Fruit fly (Drosophila melanogaster): ENCODE results near the gene Osi8.

DNA sequence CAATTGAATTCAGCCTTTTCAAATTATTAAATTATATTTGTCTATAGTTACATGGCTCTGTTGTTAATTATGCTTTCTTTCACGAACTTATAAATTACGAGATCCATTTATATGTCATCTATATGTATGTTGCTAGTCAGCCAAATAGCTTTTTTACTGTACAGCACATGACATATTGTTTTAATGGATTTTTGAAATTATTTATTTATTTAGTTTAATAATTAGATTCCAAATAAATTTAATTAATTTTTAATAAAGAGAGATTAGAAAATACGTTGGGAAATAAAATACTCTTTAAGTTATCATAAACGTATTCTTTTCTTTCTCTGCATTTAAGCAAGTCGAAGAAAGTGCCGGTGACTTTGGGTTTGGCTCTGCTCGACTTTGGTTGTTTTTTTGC is 13.7 kb upstream of the Osi8 start:
- TF ChIP-seq ttk (optimal IDR thresholded peaks at IDR 0.05) (no peak), h (optimal IDR thresholded peaks at IDR 0.05) (no peak), Myc (optimal IDR thresholded peaks at IDR 0.05) (no peak), psq (optimal IDR thresholded peaks at IDR 0.05) (no peak)

Measured in Kc167 (cell line).